Worm (Caenorhabditis elegans) whole organism, L1 larva: ENCODE results near the gene clc-11.

Experiments
- egl-27 ChIP-seq, 2 experiments: fragments of 150-350 bp in 1 of 2; sonication (generic microtip); optimal IDR thresholded peaks; 3 replicates each; lab custom pipeline; 2017 to 2018; ENCODE audit warnings: missing biosample characterization in 2 of 2, missing genetic modification characterization in 2 of 2, missing genetic modification reagents in 2 of 2
- unc-98 ChIP-seq: fragments of 200-800 bp; sonication (Bioruptor generic); IDR thresholded peaks from 2 replicates; pipeline ENCODE4 v1.3.6; 2022; ENCODE audit warnings: missing genetic modification characterization, missing compliant biosample characterization

ce11 chrV:16121451-16121850, 18.0 kb downstream of the clc-11 start:
- TF ChIP-seq egl-27 (tag; optimal IDR thresholded peaks at IDR 0.05; lab: Kevin White, UChicago) (no peak), unc-98 (GFP tag; lab: Robert Waterston, UW) (no peak)
